Fruit fly (Drosophila melanogaster) whole organism, embryonic: ENCODE data around the gene CaBP1.
A peak's percentile ranks its signal among the peaks of the same experiment; 100 is the strongest.

Experiments
- Abd-B ChIP-seq: fragments of 200-800 bp; sonication (Bioruptor generic); optimal IDR thresholded peaks from 2 replicates; lab custom pipeline; 2018; ENCODE audit warnings: missing biosample characterization, mild to moderate bottlenecking, missing genetic modification characterization, moderate library complexity
- B-H2 ChIP-seq: fragments of 200-800 bp; sonication (Bioruptor generic); optimal IDR thresholded peaks from 2 replicates; lab custom pipeline; 2018; ENCODE audit warnings: missing biosample characterization, mild to moderate bottlenecking, missing genetic modification characterization
- CG11723 ChIP-seq: fragments of 200-800 bp; sonication (Bioruptor generic); optimal IDR thresholded peaks from 2 replicates; lab custom pipeline; 2017; ENCODE audit warnings: missing biosample characterization, mild to moderate bottlenecking, missing genetic modification characterization
- CG12071 ChIP-seq: fragments of 200-800 bp; sonication (Bioruptor generic); optimal IDR thresholded peaks from 3 replicates; lab custom pipeline; 2018; ENCODE audit warnings: missing biosample characterization, mild to moderate bottlenecking, missing genetic modification characterization
- CG12155 ChIP-seq: fragments of 200-800 bp; sonication (Bioruptor generic); optimal IDR thresholded peaks from 3 replicates; lab custom pipeline; 2016; ENCODE audit warnings: missing biosample characterization, missing genetic modification characterization
- CG13296 ChIP-seq: fragments of 200-800 bp; sonication (Bioruptor generic); optimal IDR thresholded peaks from 3 replicates; lab custom pipeline; 2018; ENCODE audit warnings: missing biosample characterization, mild to moderate bottlenecking, missing genetic modification characterization
- CG15479 ChIP-seq: fragments of 200-800 bp; sonication (Bioruptor generic); optimal IDR thresholded peaks from 3 replicates; lab custom pipeline; 2019; ENCODE audit warnings: missing biosample characterization, mild to moderate bottlenecking, missing genetic modification characterization, moderate library complexity
- CG1603 ChIP-seq: fragments of 200-800 bp; sonication (Bioruptor generic); optimal IDR thresholded peaks from 2 replicates; lab custom pipeline; 2019; ENCODE audit warnings: missing biosample characterization, mild to moderate bottlenecking, missing genetic modification characterization, moderate library complexity
- CG30431 ChIP-seq: fragments of 200-800 bp; sonication (Bioruptor generic); optimal IDR thresholded peaks from 2 replicates; lab custom pipeline; 2017; ENCODE audit warnings: missing biosample characterization, missing genetic modification characterization
- CG31224 ChIP-seq: fragments of 200-800 bp; sonication (Bioruptor generic); IDR thresholded peaks from 2 replicates; pipeline ENCODE4 v1.3.6; 2022; ENCODE audit warnings: missing biosample characterization, missing genetic modification characterization
- CG31388 ChIP-seq: fragments of 200-800 bp; sonication (Bioruptor generic); optimal IDR thresholded peaks from 2 replicates; lab custom pipeline; 2016; ENCODE audit warnings: missing biosample characterization, missing genetic modification characterization
- CG4424 ChIP-seq: fragments of 200-800 bp; sonication (Bioruptor generic); optimal IDR thresholded peaks from 3 replicates; lab custom pipeline; 2016; ENCODE audit warnings: missing biosample characterization, missing genetic modification characterization
- CG4730 ChIP-seq: fragments of 200-800 bp; sonication (Bioruptor generic); IDR thresholded peaks from 2 replicates; pipeline ENCODE4 v1.3.6; 2022; ENCODE audit warnings: missing biosample characterization, missing genetic modification characterization
- CG9727 ChIP-seq: fragments of 200-800 bp; sonication (Bioruptor generic); optimal IDR thresholded peaks from 3 replicates; lab custom pipeline; 2017; ENCODE audit warnings: missing biosample characterization, mild to moderate bottlenecking, missing genetic modification characterization
- CG9817 ChIP-seq: fragments of 200-800 bp; sonication (Bioruptor generic); optimal IDR thresholded peaks from 2 replicates; lab custom pipeline; 2018; ENCODE audit warnings: missing biosample characterization, mild to moderate bottlenecking, missing genetic modification characterization, moderate library complexity
- CG9876 ChIP-seq: fragments of 200-800 bp; sonication (Bioruptor generic); optimal IDR thresholded peaks from 2 replicates; lab custom pipeline; 2016; ENCODE audit warnings: missing biosample characterization, missing genetic modification characterization
- CG9932 ChIP-seq: fragments of 200-800 bp; sonication (Bioruptor generic); IDR thresholded peaks from 2 replicates; pipeline ENCODE4 v1.3.6; 2022; ENCODE audit warnings: missing biosample characterization, missing genetic modification characterization
- CoRest ChIP-seq: fragments of 200-800 bp; sonication (Bioruptor generic); optimal IDR thresholded peaks from 3 replicates; lab custom pipeline; 2018; ENCODE audit warnings: missing biosample characterization, mild to moderate bottlenecking, missing genetic modification characterization, moderate library complexity
- Dp ChIP-seq: fragments of 200-800 bp; sonication (Bioruptor generic); optimal IDR thresholded peaks from 2 replicates; lab custom pipeline; 2018; ENCODE audit warnings: missing biosample characterization, mild to moderate bottlenecking, missing genetic modification characterization, moderate library complexity
- Elba2 ChIP-seq: fragments of 200-800 bp; sonication (Bioruptor generic); optimal IDR thresholded peaks from 3 replicates; lab custom pipeline; 2016; ENCODE audit warnings: missing biosample characterization, missing genetic modification characterization
- Fer2 ChIP-seq: fragments of 200-800 bp; sonication (Bioruptor generic); optimal IDR thresholded peaks from 2 replicates; lab custom pipeline; 2018; ENCODE audit warnings: missing biosample characterization, mild to moderate bottlenecking, missing genetic modification characterization, moderate library complexity
- Lhr ChIP-seq: fragments of 200-800 bp; sonication (Bioruptor generic); optimal IDR thresholded peaks from 3 replicates; lab custom pipeline; 2017; ENCODE audit warnings: mild to moderate bottlenecking, missing biosample characterization, missing genetic modification reagents, missing genetic modification characterization
- Lim3 ChIP-seq: fragments of 200-800 bp; sonication (Bioruptor generic); IDR thresholded peaks from 2 replicates; pipeline ENCODE4 v1.3.6; 2022; ENCODE audit warnings: missing biosample characterization, missing genetic modification characterization
- Nf-YA ChIP-seq: fragments of 200-800 bp; sonication (Bioruptor generic); IDR thresholded peaks from 2 replicates; pipeline ENCODE4 v1.3.6; 2022; ENCODE audit warnings: missing biosample characterization, missing genetic modification characterization
- Six4 ChIP-seq: fragments of 200-800 bp; sonication (Bioruptor generic); optimal IDR thresholded peaks from 2 replicates; lab custom pipeline; 2016; ENCODE audit warnings: missing biosample characterization, missing genetic modification characterization
- al ChIP-seq: fragments of 200-800 bp; sonication (Bioruptor generic); IDR thresholded peaks from 2 replicates; pipeline ENCODE4 v1.3.6; 2022; ENCODE audit warnings: missing biosample characterization, missing genetic modification characterization
- bbx ChIP-seq: fragments of 200-800 bp; sonication (Bioruptor generic); IDR thresholded peaks from 2 replicates; pipeline ENCODE4 v1.3.6; 2022; ENCODE audit warnings: missing biosample characterization, missing genetic modification characterization; ENCODE audit not compliant: partially characterized antibody
- chif ChIP-seq, 2 experiments: fragments of 200-800 bp; sonication (Bioruptor generic); optimal IDR thresholded peaks; 3 replicates each; lab custom pipeline; 2016; ENCODE audit warnings: missing biosample characterization in 2 of 2, missing genetic modification characterization in 2 of 2
- da ChIP-seq: fragments of 200-800 bp; sonication (Bioruptor generic); optimal IDR thresholded peaks from 2 replicates; lab custom pipeline; 2016; ENCODE audit warnings: missing biosample characterization, missing genetic modification characterization
- ewg ChIP-seq: fragments of 200-800 bp; sonication (Bioruptor generic); optimal IDR thresholded peaks from 3 replicates; lab custom pipeline; 2017; ENCODE audit warnings: mild to moderate bottlenecking, missing biosample characterization, missing genetic modification reagents, missing genetic modification characterization
- exex ChIP-seq: fragments of 200-800 bp; sonication (Bioruptor generic); optimal IDR thresholded peaks from 4 replicates; lab custom pipeline; 2018; ENCODE audit warnings: missing biosample characterization, mild to moderate bottlenecking, missing genetic modification characterization, moderate library complexity
- fru ChIP-seq: fragments of >200 bp; optimal IDR thresholded peaks from 2 replicates; lab custom pipeline; 2017
- grau ChIP-seq: fragments of 200-800 bp; optimal IDR thresholded peaks from 3 replicates; lab custom pipeline; 2019; ENCODE audit warnings: missing biosample characterization, mild to moderate bottlenecking, missing genetic modification characterization, moderate library complexity
- gro ChIP-seq: fragments of 200-800 bp; sonication (Bioruptor generic); optimal IDR thresholded peaks from 2 replicates; lab custom pipeline; 2016; ENCODE audit warnings: missing biosample characterization, missing genetic modification characterization
- her ChIP-seq: fragments of 200-800 bp; sonication (Bioruptor generic); optimal IDR thresholded peaks from 2 replicates; lab custom pipeline; 2016; ENCODE audit warnings: missing biosample characterization, missing genetic modification characterization
- jumu ChIP-seq: fragments of 200-800 bp; sonication (Bioruptor generic); optimal IDR thresholded peaks from 3 replicates; lab custom pipeline; 2016; ENCODE audit warnings: missing biosample characterization, missing genetic modification characterization
- kay ChIP-seq: fragments of 200-800 bp; sonication (Bioruptor generic); optimal IDR thresholded peaks from 2 replicates; lab custom pipeline; 2016; ENCODE audit warnings: missing biosample characterization, missing genetic modification characterization
- lmd ChIP-seq: fragments of 200-800 bp; sonication (Bioruptor generic); IDR thresholded peaks from 2 replicates; pipeline ENCODE4 v1.3.6; 2022; ENCODE audit warnings: missing biosample characterization, missing genetic modification characterization
- lola ChIP-seq, 3 experiments: fragments of >200 bp in 2 of 3; fragments of 200-800 bp in 1 of 3; sonication (Bioruptor generic) in 1 of 3; optimal IDR thresholded peaks; 2 replicates each; lab custom pipeline; 2017 to 2019; ENCODE audit warnings: missing biosample characterization in 3 of 3, missing genetic modification characterization in 3 of 3, mild to moderate bottlenecking in 1 of 3, moderate library complexity in 1 of 3
- nerfin-1 ChIP-seq: fragments of 200-800 bp; sonication (Bioruptor generic); optimal IDR thresholded peaks from 3 replicates; lab custom pipeline; 2019; ENCODE audit warnings: missing biosample characterization, mild to moderate bottlenecking, missing genetic modification characterization, moderate library complexity
- otp ChIP-seq: fragments of 200-800 bp; sonication (Bioruptor generic); IDR thresholded peaks from 3 replicates; pipeline ENCODE4, ENCODE4 v1.3.6; 2022; ENCODE audit warnings: missing biosample characterization, missing genetic modification characterization
- pan ChIP-seq, 4 experiments: fragments of >200 bp in 3 of 4; fragments of 200-800 bp in 1 of 4; sonication (Bioruptor generic) in 1 of 4; optimal IDR thresholded peaks in 3 of 4; IDR thresholded peaks in 1 of 4; 2 replicates each; pipeline versions ENCODE4 v1.3.6 to Lab custom; 2017 to 2022; ENCODE audit warnings: missing biosample characterization in 2 of 4, missing genetic modification characterization in 2 of 4, mixed read lengths in 1 of 4
- repo ChIP-seq: fragments of 200-800 bp; sonication (Bioruptor generic); optimal IDR thresholded peaks from 2 replicates; lab custom pipeline; 2016; ENCODE audit warnings: missing biosample characterization, missing genetic modification characterization
- salm ChIP-seq: fragments of 200-800 bp; sonication (Bioruptor generic); optimal IDR thresholded peaks from 2 replicates; lab custom pipeline; 2018; ENCODE audit warnings: missing biosample characterization, mild to moderate bottlenecking, missing genetic modification characterization
- sisA ChIP-seq: fragments of 200-800 bp; sonication (Bioruptor generic); IDR thresholded peaks from 2 replicates; pipeline ENCODE4 v1.3.6; 2022; ENCODE audit warnings: missing biosample characterization, missing genetic modification characterization
- tgo ChIP-seq: fragments of 200-800 bp; sonication (Bioruptor generic); IDR thresholded peaks from 3 replicates; pipeline ENCODE4 v1.3.6; 2022; ENCODE audit warnings: missing biosample characterization, missing genetic modification characterization
- trem ChIP-seq: fragments of 200-800 bp; optimal IDR thresholded peaks from 3 replicates; lab custom pipeline; 2019; ENCODE audit warnings: missing biosample characterization, mild to moderate bottlenecking, missing genetic modification characterization, moderate library complexity
- zen ChIP-seq: fragments of 200-800 bp; sonication (Bioruptor generic); optimal IDR thresholded peaks from 3 replicates; lab custom pipeline; 2018; ENCODE audit warnings: missing biosample characterization, mild to moderate bottlenecking, missing genetic modification characterization, moderate library complexity
- zf30C ChIP-seq: fragments of 200-800 bp; sonication (Bioruptor generic); optimal IDR thresholded peaks from 3 replicates; lab custom pipeline; 2018; ENCODE audit warnings: missing biosample characterization, mild to moderate bottlenecking, missing genetic modification characterization
- zfh2 ChIP-seq: fragments of 200-800 bp; sonication (Bioruptor generic); optimal IDR thresholded peaks from 2 replicates; lab custom pipeline; 2016; ENCODE audit warnings: missing biosample characterization, missing genetic modification characterization

CaBP1 gene

dm6 chr2L:16350160-16350633, 6.3 kb downstream of the CaBP1 start (continued):
- TF ChIP-seq CG30431 (GFP tag; lab: Kevin White, UChicago) (peak; percentile 49), lmd (GFP tag; lab: Robert Waterston, UW) (peak; percentile 73), CG9727 (GFP tag; lab: Kevin White, UChicago) (peak; percentile 78), B-H2 (peak; percentile 82), salm (tag; lab: Kevin White, UChicago) (peak; percentile 10), pan (optimal IDR thresholded peaks at IDR 0.05; lab: Kevin White, UChicago) (no peak), pan (GFP tag; optimal IDR thresholded peaks at IDR 0.05 in 1 of 2, IDR thresholded peaks at IDR 0.05 in 1 of 2) (peak in 1 of 2 experiments; percentile 82), Six4 (GFP tag; lab: Kevin White, UChicago) (no peak), her (GFP tag; lab: Kevin White, UChicago) (peak; percentile 49), lola (GFP tag; optimal IDR thresholded peaks at IDR 0.05; lab: Kevin White, UChicago) (peak in 1 of 3 experiments; percentile 65), da (GFP tag; lab: Kevin White, UChicago) (peak; percentile 53), gro (GFP tag; lab: Kevin White, UChicago) (no peak), zen (tag; lab: Kevin White, UChicago) (peak; percentile 47), bbx (GFP tag; lab: Robert Waterston, UW) (peak; percentile 72), Lim3 (GFP tag; lab: Robert Waterston, UW) (peak; percentile 62; the same call in 1 of the 2 replicates), Lhr (GFP tag; lab: Kevin White, UChicago) (no peak), CG13296 (GFP tag; lab: Kevin White, UChicago) (peak; percentile 72), CG15479 (GFP tag; lab: Kevin White, UChicago) (peak; percentile 23), nerfin-1 (no peak), Abd-B (GFP tag; lab: Kevin White, UChicago) (no peak), CoRest (tag; lab: Kevin White, UChicago) (peak; percentile 82), ewg (GFP tag; lab: Kevin White, UChicago) (peak; percentile 49), Fer2 (tag; lab: Kevin White, UChicago) (no peak), CG31224 (peak; percentile 70), Nf-YA (peak; percentile 76), CG12071 (GFP tag; lab: Kevin White, UChicago) (no peak), al (GFP tag; lab: Robert Waterston, UW) (peak; percentile 64; the same call in 1 of the 2 replicates), CG9932 (peak; percentile 90), CG12155 (GFP tag; lab: Kevin White, UChicago) (peak; percentile 64), grau (tag; lab: Kevin White, UChicago) (peak; percentile 77), CG4424 (peak; percentile 50), CG9817 (tag; lab: Kevin White, UChicago) (peak; percentile 69), repo (GFP tag; lab: Kevin White, UChicago) (no peak), Elba2 (GFP tag; lab: Kevin White, UChicago) (no peak), fru (lab: Kevin White, UChicago) (no peak), zf30C (GFP tag; lab: Kevin White, UChicago) (peak; percentile 14), tgo (GFP tag; lab: Robert Waterston, UW) (peak; percentile 70), kay (GFP tag; lab: Kevin White, UChicago) (no peak), Dp (GFP tag; lab: Kevin White, UChicago) (no peak), CG9876 (GFP tag; lab: Kevin White, UChicago) (peak; percentile 40), exex (peak; percentile 23), sisA (GFP tag; lab: Robert Waterston, UW) (peak; percentile 81), otp (GFP tag; lab: Robert Waterston, UW) (no peak), trem (tag; lab: Kevin White, UChicago) (peak; percentile 37), CG11723 (GFP tag; lab: Kevin White, UChicago) (peak; percentile 49), CG1603 (tag; lab: Kevin White, UChicago) (peak; percentile 64), zfh2 (GFP tag; lab: Kevin White, UChicago) (peak; percentile 77), CG4730 (GFP tag; lab: Robert Waterston, UW) (peak; percentile 69), chif (GFP tag; optimal IDR thresholded peaks at IDR 0.05; lab: Kevin White, UChicago) (peak; percentile 76 to 83), jumu (GFP tag; lab: Kevin White, UChicago) (peak; percentile 71), CG31388 (GFP tag; lab: Kevin White, UChicago) (no peak)
